Worm (Caenorhabditis elegans) whole organism, late embryonic: ENCODE data around the gene algn-9.

Source experiments
- Y22D7AL.16 ChIP-seq: sonication (generic microtip); optimal IDR thresholded peaks from 2 replicates; lab custom pipeline; 2016; ENCODE audit warnings: missing genetic modification characterization, missing compliant biosample characterization
- ama-1 ChIP-seq: fragments of 150-350 bp; optimal IDR thresholded peaks from 2 replicates; lab custom pipeline; 2014
- che-1 ChIP-seq: sonication (generic microtip); optimal IDR thresholded peaks from 2 replicates; lab custom pipeline; 2016; ENCODE audit warnings: mild to moderate bottlenecking, missing genetic modification characterization, missing compliant biosample characterization
- elt-2 ChIP-seq: sonication (generic microtip); optimal IDR thresholded peaks from 2 replicates; lab custom pipeline; 2016; ENCODE audit warnings: missing genetic modification reagents, missing genetic modification characterization, missing compliant biosample characterization
- ets-4 ChIP-seq: sonication (generic microtip); optimal IDR thresholded peaks from 2 replicates; lab custom pipeline; 2016; ENCODE audit warnings: missing genetic modification characterization, missing compliant biosample characterization
- eyg-1 ChIP-seq: sonication (generic microtip); optimal IDR thresholded peaks from 2 replicates; lab custom pipeline; 2016; ENCODE audit warnings: missing genotype, missing genetic modification characterization, missing compliant biosample characterization
- madf-2 ChIP-seq: sonication (generic microtip); optimal IDR thresholded peaks from 2 replicates; lab custom pipeline; 2017; ENCODE audit warnings: missing genetic modification characterization, missing compliant biosample characterization
- nfya-1 ChIP-seq: sonication (generic microtip); optimal IDR thresholded peaks from 2 replicates; lab custom pipeline; 2017; ENCODE audit warnings: missing genetic modification characterization, mild to moderate bottlenecking, missing compliant biosample characterization, antibody characterized with exemption, moderate library complexity
- pat-9 ChIP-seq: fragments of 200-800 bp; sonication (Bioruptor generic); optimal IDR thresholded peaks from 2 replicates; lab custom pipeline; 2018; ENCODE audit warnings: mild to moderate bottlenecking, missing genetic modification characterization, moderate library complexity, missing compliant biosample characterization
- sox-2 ChIP-seq: fragments of 200-800 bp; sonication (Bioruptor generic); IDR thresholded peaks from 2 replicates; pipeline ENCODE4 v1.3.6; 2022; ENCODE audit warnings: missing genetic modification reagents, missing genetic modification characterization, missing compliant biosample characterization
- tbx-2 ChIP-seq: sonication (generic microtip); optimal IDR thresholded peaks from 2 replicates; lab custom pipeline; 2016; ENCODE audit warnings: missing genetic modification characterization, missing compliant biosample characterization

ce11 chrII:10598039-10598438 is 13.9 kb downstream of the algn-9 start, which contains the start of gene C14A4.8:
- TF ChIP-seq eyg-1: no peak
- TF ChIP-seq sox-2: no peak
- TF ChIP-seq pat-9 (tag; lab: Kevin White, UChicago): no peak
- no peak for TF ChIP-seq ama-1 (lab: Kevin White, UChicago)
- TF ChIP-seq ets-4 (tag; lab: Kevin White, UChicago): no peak
- TF ChIP-seq tbx-2: no peak
- TF ChIP-seq elt-2 (tag; lab: Kevin White, UChicago): no peak
- TF ChIP-seq madf-2 (tag; lab: Kevin White, UChicago): no peak
- no peak for TF ChIP-seq nfya-1 (tag; lab: Kevin White, UChicago)
- TF ChIP-seq Y22D7AL.16 (tag; lab: Kevin White, UChicago): no peak
- no peak for TF ChIP-seq che-1
